Worm (Caenorhabditis elegans) whole organism, late embryonic: ENCODE data around the gene eelo-2.
A peak's percentile ranks its signal among the peaks of the same experiment; 100 is the strongest.

Experiments
- C08G9.2 ChIP-seq: sonication (generic microtip); optimal IDR thresholded peaks from 2 replicates; lab custom pipeline; 2016; ENCODE audit warnings: mild to moderate bottlenecking, missing genetic modification characterization, moderate library complexity, missing compliant biosample characterization
- F13H6.1 ChIP-seq: sonication (generic microtip); optimal IDR thresholded peaks from 2 replicates; lab custom pipeline; 2016; ENCODE audit warnings: missing genetic modification characterization, missing compliant biosample characterization
- K09A11.1 ChIP-seq: sonication (generic microtip); optimal IDR thresholded peaks from 2 replicates; lab custom pipeline; 2017; ENCODE audit warnings: antibody characterized with exemption, mild to moderate bottlenecking, missing genetic modification characterization, missing compliant biosample characterization; ENCODE audit not compliant: insufficient read depth
- Y22D7AL.16 ChIP-seq: sonication (generic microtip); optimal IDR thresholded peaks from 2 replicates; lab custom pipeline; 2016; ENCODE audit warnings: missing genetic modification characterization, missing compliant biosample characterization
- ahr-1 ChIP-seq: sonication (generic microtip); optimal IDR thresholded peaks from 2 replicates; lab custom pipeline; 2016; ENCODE audit warnings: missing genetic modification characterization, missing compliant biosample characterization
- ceh-18 ChIP-seq: sonication (generic microtip); optimal IDR thresholded peaks from 2 replicates; lab custom pipeline; 2016; ENCODE audit warnings: missing genetic modification characterization, missing compliant biosample characterization
- ceh-19 ChIP-seq: fragments of 200-800 bp; sonication (Bioruptor generic); optimal IDR thresholded peaks from 2 replicates; lab custom pipeline; 2018; ENCODE audit warnings: mild to moderate bottlenecking, missing genetic modification characterization, missing compliant biosample characterization
- ceh-22 ChIP-seq: sonication (generic microtip); optimal IDR thresholded peaks from 2 replicates; lab custom pipeline; 2017; ENCODE audit warnings: missing biosample characterization, missing genetic modification characterization
- ceh-30 ChIP-seq: fragments of 150-350 bp; optimal IDR thresholded peaks from 2 replicates; lab custom pipeline; 2014; ENCODE audit warnings: missing biosample characterization, missing genetic modification characterization
- ceh-34 ChIP-seq: sonication (generic microtip); optimal IDR thresholded peaks from 2 replicates; lab custom pipeline; 2016; ENCODE audit warnings: mild to moderate bottlenecking, missing genetic modification characterization, missing compliant biosample characterization
- ceh-45 ChIP-seq: fragments of 200-800 bp; sonication (Bioruptor generic); IDR thresholded peaks from 2 replicates; pipeline ENCODE4 v1.3.6; 2022; ENCODE audit warnings: missing genetic modification reagents, missing genetic modification characterization, missing compliant biosample characterization
- ceh-48 ChIP-seq: sonication (generic microtip); optimal IDR thresholded peaks from 2 replicates; lab custom pipeline; 2016; ENCODE audit warnings: missing genetic modification characterization, inconsistent platforms, missing compliant biosample characterization
- che-1 ChIP-seq: sonication (generic microtip); optimal IDR thresholded peaks from 2 replicates; lab custom pipeline; 2016; ENCODE audit warnings: mild to moderate bottlenecking, missing genetic modification characterization, missing compliant biosample characterization
- elt-2 ChIP-seq: sonication (generic microtip); optimal IDR thresholded peaks from 2 replicates; lab custom pipeline; 2016; ENCODE audit warnings: missing genetic modification reagents, missing genetic modification characterization, missing compliant biosample characterization
- eyg-1 ChIP-seq: sonication (generic microtip); optimal IDR thresholded peaks from 2 replicates; lab custom pipeline; 2016; ENCODE audit warnings: missing genotype, missing genetic modification characterization, missing compliant biosample characterization
- fax-1 ChIP-seq: sonication (generic microtip); optimal IDR thresholded peaks from 2 replicates; lab custom pipeline; 2016; ENCODE audit warnings: missing genotype, missing genetic modification characterization, missing compliant biosample characterization
- fkh-10 ChIP-seq: fragments of 150-350 bp; optimal IDR thresholded peaks from 2 replicates; lab custom pipeline; 2014; ENCODE audit warnings: missing biosample characterization, missing genetic modification reagents, missing genetic modification characterization
- fkh-6 ChIP-seq: sonication (generic microtip); optimal IDR thresholded peaks from 2 replicates; lab custom pipeline; 2016; ENCODE audit warnings: missing genetic modification characterization, missing compliant biosample characterization
- gmeb-2 ChIP-seq: sonication (generic microtip); optimal IDR thresholded peaks from 2 replicates; lab custom pipeline; 2016; ENCODE audit warnings: missing genetic modification characterization, inconsistent platforms, missing compliant biosample characterization
- hlh-13 ChIP-seq: fragments of 200-800 bp; sonication (Bioruptor generic); optimal IDR thresholded peaks from 2 replicates; lab custom pipeline; 2018; ENCODE audit warnings: mild to moderate bottlenecking, missing genetic modification characterization, missing compliant biosample characterization
- hlh-30 ChIP-seq: sonication (generic microtip); optimal IDR thresholded peaks from 2 replicates; lab custom pipeline; 2017; ENCODE audit warnings: antibody characterized with exemption, missing genetic modification characterization, missing compliant biosample characterization; ENCODE audit not compliant: insufficient read depth
- hlh-6 ChIP-seq: sonication (generic microtip); optimal IDR thresholded peaks from 2 replicates; lab custom pipeline; 2016; ENCODE audit warnings: missing genotype, missing genetic modification characterization, missing compliant biosample characterization
- madf-2 ChIP-seq: sonication (generic microtip); optimal IDR thresholded peaks from 2 replicates; lab custom pipeline; 2017; ENCODE audit warnings: missing genetic modification characterization, missing compliant biosample characterization
- mec-3 ChIP-seq: sonication (generic microtip); optimal IDR thresholded peaks from 2 replicates; lab custom pipeline; 2016; ENCODE audit warnings: borderline replicate concordance, missing genetic modification characterization, missing compliant biosample characterization
- nfya-1 ChIP-seq: sonication (generic microtip); optimal IDR thresholded peaks from 2 replicates; lab custom pipeline; 2017; ENCODE audit warnings: missing genetic modification characterization, mild to moderate bottlenecking, missing compliant biosample characterization, antibody characterized with exemption, moderate library complexity
- nhr-232 ChIP-seq: sonication (generic microtip); optimal IDR thresholded peaks from 2 replicates; lab custom pipeline; 2016; ENCODE audit warnings: missing genetic modification characterization, missing compliant biosample characterization
- npax-4 ChIP-seq: sonication (generic microtip); optimal IDR thresholded peaks from 2 replicates; lab custom pipeline; 2016; ENCODE audit warnings: missing genetic modification characterization, missing compliant biosample characterization
- pag-3 ChIP-seq: sonication (generic microtip); optimal IDR thresholded peaks from 2 replicates; lab custom pipeline; 2016; ENCODE audit warnings: missing compliant biosample characterization, missing genetic modification characterization, borderline replicate concordance
- pat-9 ChIP-seq: fragments of 200-800 bp; sonication (Bioruptor generic); optimal IDR thresholded peaks from 2 replicates; lab custom pipeline; 2018; ENCODE audit warnings: mild to moderate bottlenecking, missing genetic modification characterization, moderate library complexity, missing compliant biosample characterization
- pha-2 ChIP-seq: sonication (generic microtip); optimal IDR thresholded peaks from 2 replicates; lab custom pipeline; 2017; ENCODE audit warnings: mild to moderate bottlenecking, missing genetic modification characterization, missing compliant biosample characterization
- pha-4 ChIP-seq: fragments of 150-350 bp; optimal IDR thresholded peaks from 2 replicates; lab custom pipeline; 2018; ENCODE audit warnings: missing biosample characterization, missing genetic modification reagents, missing genetic modification characterization
- pqm-1 ChIP-seq: sonication (generic microtip); optimal IDR thresholded peaks from 2 replicates; lab custom pipeline; 2016; ENCODE audit warnings: missing genetic modification characterization, missing compliant biosample characterization
- ref-2 ChIP-seq: sonication (generic microtip); optimal IDR thresholded peaks from 2 replicates; lab custom pipeline; 2016; ENCODE audit warnings: missing genetic modification characterization, missing compliant biosample characterization
- sdc-2 ChIP-seq: sonication (generic microtip); optimal IDR thresholded peaks from 2 replicates; lab custom pipeline; 2016; ENCODE audit warnings: missing genotype, missing genetic modification characterization, missing compliant biosample characterization
- sox-2 ChIP-seq: fragments of 200-800 bp; sonication (Bioruptor generic); IDR thresholded peaks from 2 replicates; pipeline ENCODE4 v1.3.6; 2022; ENCODE audit warnings: missing genetic modification reagents, missing genetic modification characterization, missing compliant biosample characterization
- sox-4 ChIP-seq: sonication (generic microtip); optimal IDR thresholded peaks from 2 replicates; lab custom pipeline; 2017; ENCODE audit warnings: mild to moderate bottlenecking, missing genetic modification characterization, inconsistent platforms, missing compliant biosample characterization
- tbx-2 ChIP-seq: sonication (generic microtip); optimal IDR thresholded peaks from 2 replicates; lab custom pipeline; 2016; ENCODE audit warnings: missing genetic modification characterization, missing compliant biosample characterization
- unc-55 ChIP-seq: sonication (generic microtip); optimal IDR thresholded peaks from 2 replicates; lab custom pipeline; 2017; ENCODE audit warnings: missing biosample characterization, missing genetic modification reagents, missing genetic modification characterization
- zip-5 ChIP-seq: sonication (generic microtip); optimal IDR thresholded peaks from 2 replicates; lab custom pipeline; 2016; ENCODE audit warnings: missing genetic modification characterization, missing compliant biosample characterization
- ztf-16 ChIP-seq: sonication (generic microtip); optimal IDR thresholded peaks from 2 replicates; lab custom pipeline; 2017; ENCODE audit warnings: missing genetic modification characterization, missing compliant biosample characterization

eelo-2 gene

ce11 chrIV:17278363-17278762 lies 28.4 kb downstream of the eelo-2 start (continued):
- TF ChIP-seq pat-9 (tag; lab: Kevin White, UChicago) = peak; percentile 81
- peak; percentile 66 for TF ChIP-seq eyg-1
- TF ChIP-seq F13H6.1 (tag; lab: Kevin White, UChicago) = peak; percentile 60
- TF ChIP-seq ceh-30 = peak; percentile 6
- TF ChIP-seq pha-4 (tag; lab: Kevin White, UChicago) = no peak
- peak; percentile 58 for TF ChIP-seq sdc-2 (tag; lab: Kevin White, UChicago)
- peak; percentile 46 for TF ChIP-seq hlh-30 (tag; lab: Kevin White, UChicago)
- TF ChIP-seq sox-4 (tag; lab: Kevin White, UChicago) = peak; percentile 54
- no peak for TF ChIP-seq pag-3 (tag; lab: Kevin White, UChicago)
- TF ChIP-seq mec-3 = peak; percentile 15
- TF ChIP-seq nfya-1 (tag; lab: Kevin White, UChicago) = peak; percentile 94
- TF ChIP-seq nhr-232 (tag; lab: Kevin White, UChicago) = no peak
- TF ChIP-seq fkh-6 (tag; lab: Kevin White, UChicago) = no peak
- no peak for TF ChIP-seq ceh-45
- peak; percentile 85 for TF ChIP-seq sox-2
- no peak for TF ChIP-seq hlh-13 (GFP tag; lab: Kevin White, UChicago)
- peak; percentile 76 for TF ChIP-seq ceh-19 (GFP tag; lab: Kevin White, UChicago)
- no peak for TF ChIP-seq Y22D7AL.16 (tag; lab: Kevin White, UChicago)
- peak; percentile 42 for TF ChIP-seq ahr-1
- peak; percentile 82 for TF ChIP-seq elt-2 (tag; lab: Kevin White, UChicago)
- TF ChIP-seq unc-55 (GFP tag; lab: Kevin White, UChicago) = peak; percentile 89
- peak; percentile 60 for TF ChIP-seq gmeb-2 (tag; lab: Kevin White, UChicago)
- TF ChIP-seq C08G9.2 (tag; lab: Kevin White, UChicago) = peak; percentile 56
- TF ChIP-seq ceh-48 = peak; percentile 63
- peak; percentile 65 for TF ChIP-seq pqm-1 (tag; lab: Kevin White, UChicago)
- TF ChIP-seq ref-2 (tag; lab: Kevin White, UChicago) = peak; percentile 98
- peak; percentile 82 for TF ChIP-seq pha-2 (tag; lab: Kevin White, UChicago)
- peak; percentile 78 for TF ChIP-seq K09A11.1 (tag; lab: Kevin White, UChicago)
- TF ChIP-seq npax-4 (tag; lab: Kevin White, UChicago) = no peak
- peak; percentile 71 for TF ChIP-seq che-1 (tag; lab: Kevin White, UChicago)
- TF ChIP-seq hlh-6 (tag; lab: Kevin White, UChicago) = no peak
- no peak for TF ChIP-seq fkh-10 (GFP tag; lab: Kevin White, UChicago)
- peak; percentile 94 for TF ChIP-seq tbx-2 (tag; lab: Kevin White, UChicago)
- TF ChIP-seq ceh-22 (tag; lab: Kevin White, UChicago) = no peak

DNA sequence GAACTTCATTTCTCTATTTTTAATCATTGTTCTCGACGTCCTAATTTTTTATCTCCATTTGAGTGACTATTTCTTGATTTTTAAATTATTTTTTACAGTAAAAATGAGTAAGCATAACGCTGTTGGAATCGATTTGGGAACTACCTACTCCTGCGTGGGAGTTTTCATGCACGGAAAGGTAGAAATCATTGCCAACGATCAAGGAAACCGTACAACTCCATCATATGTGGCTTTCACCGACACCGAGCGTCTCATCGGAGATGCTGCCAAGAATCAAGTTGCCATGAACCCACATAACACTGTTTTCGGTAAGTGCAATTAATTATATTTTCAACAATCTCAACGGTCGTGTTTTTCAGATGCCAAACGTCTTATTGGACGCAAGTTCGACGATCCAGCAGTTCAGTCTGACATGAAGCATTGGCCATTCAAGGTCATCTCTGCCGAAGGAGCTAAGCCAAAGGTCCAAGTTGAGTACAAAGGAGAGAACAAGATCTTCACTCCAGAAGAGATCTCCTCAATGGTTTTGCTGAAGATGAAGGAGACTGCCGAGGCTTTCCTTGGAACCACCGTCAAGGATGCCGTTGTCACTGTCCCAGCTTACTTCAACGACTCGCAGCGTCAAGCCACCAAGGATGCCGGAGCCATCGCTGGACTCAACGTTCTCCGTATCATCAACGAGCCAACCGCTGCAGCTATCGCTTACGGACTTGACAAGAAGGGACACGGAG lies 29.1 kb downstream of the eelo-2 start, which contains the start of gene hsp-1:
Gene hsp-1, plus strand, starts transcription at position 99 of the 731 bp plus-strand sequence.
- TF ChIP-seq hlh-13 (GFP tag; lab: Kevin White, UChicago) = no peak
- no peak for TF ChIP-seq pha-4 (tag; lab: Kevin White, UChicago)
- no peak for TF ChIP-seq tbx-2 (tag; lab: Kevin White, UChicago)
- TF ChIP-seq F13H6.1 (tag; lab: Kevin White, UChicago) = no peak
- no peak for TF ChIP-seq fkh-10 (GFP tag; lab: Kevin White, UChicago)
- TF ChIP-seq ceh-18 (tag; lab: Kevin White, UChicago) = no peak
- TF ChIP-seq C08G9.2 (tag; lab: Kevin White, UChicago) = no peak
- TF ChIP-seq ref-2 (tag; lab: Kevin White, UChicago) = no peak
- no peak for TF ChIP-seq madf-2 (tag; lab: Kevin White, UChicago)
- no peak for TF ChIP-seq ceh-34 (tag; lab: Kevin White, UChicago)
- TF ChIP-seq ztf-16 (tag; lab: Kevin White, UChicago) = no peak
- no peak for TF ChIP-seq fax-1 (tag; lab: Kevin White, UChicago)
- no peak for TF ChIP-seq pag-3 (tag; lab: Kevin White, UChicago)
- no peak for TF ChIP-seq zip-5 (tag; lab: Kevin White, UChicago)
